Fruit fly (Drosophila melanogaster) whole organism: ENCODE results near the gene FoxK.

ENCODE experiments used
- CG8478 ChIP-seq: fragments of >200 bp; optimal IDR thresholded peaks from 2 replicates; lab custom pipeline; 2018; ENCODE audit warnings: inconsistent platforms
- Dll ChIP-seq: fragments of >200 bp; optimal IDR thresholded peaks from 2 replicates; lab custom pipeline; 2017
- pan ChIP-seq: fragments of >200 bp; optimal IDR thresholded peaks from 2 replicates; lab custom pipeline; 2017
- psq ChIP-seq: fragments of >200 bp; optimal IDR thresholded peaks from 2 replicates; lab custom pipeline; 2017
- usp ChIP-seq: fragments of >200 bp; optimal IDR thresholded peaks from 2 replicates; lab custom pipeline; 2017; ENCODE audit warnings: missing biosample characterization, missing genetic modification characterization, mixed read lengths

DNA sequence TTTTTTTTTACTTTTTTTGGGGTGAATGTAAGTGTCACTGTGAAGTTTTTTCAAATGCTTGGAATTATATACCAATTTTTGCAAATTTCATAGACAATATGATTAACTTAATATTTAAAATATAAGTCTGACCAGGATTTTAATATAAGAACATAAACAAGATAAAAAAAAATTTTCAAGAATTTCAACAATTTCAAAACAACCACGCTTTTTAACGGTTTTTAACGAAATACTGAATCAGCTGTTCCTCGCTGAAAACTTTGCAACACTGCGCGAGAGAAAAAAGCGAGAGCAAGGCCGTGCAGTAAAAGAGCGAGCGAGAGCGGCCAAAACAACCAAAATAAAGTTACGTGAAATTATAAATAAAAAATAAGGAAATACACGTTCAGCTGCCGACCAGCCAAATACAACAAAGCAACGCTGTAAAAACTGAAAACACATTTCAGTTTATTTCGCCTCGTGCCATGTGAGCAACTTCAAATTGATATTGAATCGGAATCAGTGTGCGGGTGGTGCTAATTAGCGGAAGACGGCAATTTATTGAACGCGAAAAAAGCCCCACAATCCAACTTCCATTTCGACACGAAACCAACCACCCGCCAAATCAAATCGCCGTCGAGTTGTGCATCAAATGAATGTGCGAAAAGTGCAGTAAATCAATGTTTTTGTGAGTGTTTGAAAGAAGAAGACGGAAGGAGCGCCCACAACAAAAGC lies 24.2 kb downstream of the FoxK start, which contains the start of the genes CG46439, Iyd and CG33947:
- TF ChIP-seq pan (lab: Kevin White, UChicago), result no peak
- no peak for TF ChIP-seq psq (lab: Kevin White, UChicago)
- no peak for TF ChIP-seq usp (GFP tag; lab: Kevin White, UChicago)
- no peak for TF ChIP-seq Dll (lab: Kevin White, UChicago)
- no peak for TF ChIP-seq CG8478 (lab: Kevin White, UChicago)
